Worm (Caenorhabditis elegans): ENCODE results near the gene msrp-6.

ce11 chrII:2578216-2578615 lies 41.0 kb upstream of the msrp-6 start:
- TF ChIP-seq dmd-4 (tag; optimal IDR thresholded peaks at IDR 0.05; ENCODE audit: borderline replicate concordance) = no peak
- TF ChIP-seq ceh-14 (tag; optimal IDR thresholded peaks at IDR 0.05) = no peak
- TF ChIP-seq ceh-18 (tag; optimal IDR thresholded peaks at IDR 0.05) = no peak
- no peak for TF ChIP-seq pqm-1 (tag; optimal IDR thresholded peaks at IDR 0.05)
- TF ChIP-seq pha-4 (tag; optimal IDR thresholded peaks at IDR 0.05) = no peak
- no peak for TF ChIP-seq hlh-8 (tag; optimal IDR thresholded peaks at IDR 0.05)
- no peak for TF ChIP-seq ets-4 (tag; optimal IDR thresholded peaks at IDR 0.05)
- TF ChIP-seq gmeb-2 (tag; optimal IDR thresholded peaks at IDR 0.05) = no peak
- TF ChIP-seq fkh-10 (GFP tag; optimal IDR thresholded peaks at IDR 0.05) = no peak

Measured in whole organism, late embryonic.